Fruit fly (Drosophila melanogaster): Measurements from ENCODE around the gene Ilp8.

Gene Ilp8

dm6 chr3L:17010492-17011303 lies 21.2 kb downstream of the Ilp8 start (continued):
- TF ChIP-seq CG8924 (tag; optimal IDR thresholded peaks at IDR 0.05): no peak
- TF ChIP-seq phol (tag; optimal IDR thresholded peaks at IDR 0.05): no peak
- no peak for TF ChIP-seq CG14667 (GFP tag; IDR thresholded peaks at IDR 0.05)
- no peak for TF ChIP-seq CHES-1-like (GFP tag; optimal IDR thresholded peaks at IDR 0.05)
- no peak for TF ChIP-seq Sry-δ (GFP tag; optimal IDR thresholded peaks at IDR 0.05)
- no peak for TF ChIP-seq dimm (GFP tag; IDR thresholded peaks at IDR 0.05)
- TF ChIP-seq Hr39 (optimal IDR thresholded peaks at IDR 0.05): no peak
- TF ChIP-seq CG2199 (GFP tag; IDR thresholded peaks at IDR 0.05): no peak
- TF ChIP-seq zen (tag; optimal IDR thresholded peaks at IDR 0.05): peak; percentile 63
- no peak for TF ChIP-seq fd96Cb (tag; optimal IDR thresholded peaks at IDR 0.05)
- 0 out of 2 replicates have a peak, but pooled peaks have one; percentile 25 for TF ChIP-seq Bgb (GFP tag; IDR thresholded peaks at IDR 0.05; ENCODE audit: partially characterized antibody)
- TF ChIP-seq mirr (GFP tag; optimal IDR thresholded peaks at IDR 0.05): no peak
- TF ChIP-seq Atf3 (GFP tag; optimal IDR thresholded peaks at IDR 0.05): no peak
- no peak for TF ChIP-seq CG3995 (GFP tag; optimal IDR thresholded peaks at IDR 0.05)
- no peak for TF ChIP-seq CG4820 (GFP tag; optimal IDR thresholded peaks at IDR 0.05)
- no peak for TF ChIP-seq fu2 (GFP tag; optimal IDR thresholded peaks at IDR 0.05)
- no peak for TF ChIP-seq CG8765 (GFP tag; IDR thresholded peaks at IDR 0.05)
- TF ChIP-seq sisA (GFP tag; IDR thresholded peaks at IDR 0.05): peak; percentile 8; the same call in 1 of the 2 replicates
- TF ChIP-seq pb (GFP tag; optimal IDR thresholded peaks at IDR 0.05): no peak
- TF ChIP-seq Ravus (GFP tag; IDR thresholded peaks at IDR 0.05): no peak
- no peak for TF ChIP-seq Pdp1 (GFP tag; optimal IDR thresholded peaks at IDR 0.05)
- TF ChIP-seq Atf-2 (GFP tag; optimal IDR thresholded peaks at IDR 0.05): no peak
- no peak for TF ChIP-seq CG16815 (GFP tag; optimal IDR thresholded peaks at IDR 0.05)
- TF ChIP-seq Awh (GFP tag; IDR thresholded peaks at IDR 0.05): no peak
- TF ChIP-seq CG7963 (GFP tag; IDR thresholded peaks at IDR 0.05; ENCODE audit: partially characterized antibody): no peak
- TF ChIP-seq lola (GFP tag; optimal IDR thresholded peaks at IDR 0.05): no peak
- peak; percentile 46 for TF ChIP-seq Elba2 (GFP tag; optimal IDR thresholded peaks at IDR 0.05)
- no peak for TF ChIP-seq CG10431 (GFP tag; optimal IDR thresholded peaks at IDR 0.05)
- no peak for TF ChIP-seq gt (GFP tag; IDR thresholded peaks at IDR 0.05)
- no peak for TF ChIP-seq Doc3 (GFP tag; IDR thresholded peaks at IDR 0.05; ENCODE audit: partially characterized antibody)
- no peak for TF ChIP-seq Dll (GFP tag; IDR thresholded peaks at IDR 0.05; ENCODE audit: partially characterized antibody)
- TF ChIP-seq CG18619 (GFP tag; optimal IDR thresholded peaks at IDR 0.05): no peak
- TF ChIP-seq CG14710 (tag; optimal IDR thresholded peaks at IDR 0.05): no peak
- TF ChIP-seq MTF-1 (GFP tag; optimal IDR thresholded peaks at IDR 0.05; ENCODE audit: borderline replicate concordance): no peak
- TF ChIP-seq dan (GFP tag; IDR thresholded peaks at IDR 0.05): no peak
- TF ChIP-seq corto (GFP tag; optimal IDR thresholded peaks at IDR 0.05): peak; percentile 5
- TF ChIP-seq CG9932 (GFP tag; IDR thresholded peaks at IDR 0.05): peak; percentile 20; the same call in 1 of the 2 replicates
- TF ChIP-seq CG5180 (GFP tag; optimal IDR thresholded peaks at IDR 0.05): no peak
- TF ChIP-seq CG11560 (tag; IDR thresholded peaks at IDR 0.05): no peak
- TF ChIP-seq CG8478 (optimal IDR thresholded peaks at IDR 0.05): no peak
- TF ChIP-seq D (optimal IDR thresholded peaks at IDR 0.05): peak; percentile 79
- TF ChIP-seq D (GFP tag; optimal IDR thresholded peaks at IDR 0.05): no peak
- TF ChIP-seq CG1647 (GFP tag; optimal IDR thresholded peaks at IDR 0.05): no peak
- TF ChIP-seq Eip74EF (GFP tag; optimal IDR thresholded peaks at IDR 0.05): no peak
- no peak for TF ChIP-seq CG14014 (GFP tag; IDR thresholded peaks at IDR 0.05)
- TF ChIP-seq CG18599 (GFP tag; optimal IDR thresholded peaks at IDR 0.05): no peak
- TF ChIP-seq HLHmδ (GFP tag; optimal IDR thresholded peaks at IDR 0.05): no peak
- no peak for TF ChIP-seq vfl (GFP tag; optimal IDR thresholded peaks at IDR 0.05)
- TF ChIP-seq CG15479 (GFP tag; optimal IDR thresholded peaks at IDR 0.05): peak; percentile 97
- TF ChIP-seq CG17328 (GFP tag; IDR thresholded peaks at IDR 0.05): no peak
